Worm (Caenorhabditis elegans): Measurements from ENCODE around the gene lips-13.

ce11 chrII:1100719-1101118 lies 17.1 kb downstream of the lips-13 start, which contains the start of gene pho-14:
- no peak for TF ChIP-seq ama-1 (optimal IDR thresholded peaks at IDR 0.05)
- TF ChIP-seq hmbx-1 (tag; optimal IDR thresholded peaks at IDR 0.05) = no peak
- no peak for TF ChIP-seq pes-1 (GFP tag; IDR thresholded peaks at IDR 0.05)
- no peak for TF ChIP-seq ceh-13 (GFP tag; optimal IDR thresholded peaks at IDR 0.05)
- TF ChIP-seq hmg-4 (GFP tag; optimal IDR thresholded peaks at IDR 0.05) = no peak
- TF ChIP-seq sea-1 (GFP tag; conservative IDR thresholded peaks at IDR 0.05) = no peak
- no peak for TF ChIP-seq hnd-1 (tag; optimal IDR thresholded peaks at IDR 0.05)
- TF ChIP-seq F13C5.2 (tag; optimal IDR thresholded peaks at IDR 0.05) = no peak
- no peak for TF ChIP-seq ceh-36 (tag; optimal IDR thresholded peaks at IDR 0.05)
- TF ChIP-seq scrt-1 (GFP tag; IDR thresholded peaks at IDR 0.05) = no peak
- no peak for TF ChIP-seq flt-1 (GFP tag; IDR thresholded peaks at IDR 0.05)
- TF ChIP-seq tra-4 (tag; optimal IDR thresholded peaks at IDR 0.05) = no peak
- TF ChIP-seq tbx-37 (GFP tag; conservative IDR thresholded peaks at IDR 0.05) = no peak

Measured in whole organism, early embryonic.